Fruit fly (Drosophila melanogaster): Measurements from ENCODE around the gene CG5167.
A peak's percentile ranks its signal among the peaks of the same experiment; 100 is the strongest.

The CG5167 gene

DNA sequence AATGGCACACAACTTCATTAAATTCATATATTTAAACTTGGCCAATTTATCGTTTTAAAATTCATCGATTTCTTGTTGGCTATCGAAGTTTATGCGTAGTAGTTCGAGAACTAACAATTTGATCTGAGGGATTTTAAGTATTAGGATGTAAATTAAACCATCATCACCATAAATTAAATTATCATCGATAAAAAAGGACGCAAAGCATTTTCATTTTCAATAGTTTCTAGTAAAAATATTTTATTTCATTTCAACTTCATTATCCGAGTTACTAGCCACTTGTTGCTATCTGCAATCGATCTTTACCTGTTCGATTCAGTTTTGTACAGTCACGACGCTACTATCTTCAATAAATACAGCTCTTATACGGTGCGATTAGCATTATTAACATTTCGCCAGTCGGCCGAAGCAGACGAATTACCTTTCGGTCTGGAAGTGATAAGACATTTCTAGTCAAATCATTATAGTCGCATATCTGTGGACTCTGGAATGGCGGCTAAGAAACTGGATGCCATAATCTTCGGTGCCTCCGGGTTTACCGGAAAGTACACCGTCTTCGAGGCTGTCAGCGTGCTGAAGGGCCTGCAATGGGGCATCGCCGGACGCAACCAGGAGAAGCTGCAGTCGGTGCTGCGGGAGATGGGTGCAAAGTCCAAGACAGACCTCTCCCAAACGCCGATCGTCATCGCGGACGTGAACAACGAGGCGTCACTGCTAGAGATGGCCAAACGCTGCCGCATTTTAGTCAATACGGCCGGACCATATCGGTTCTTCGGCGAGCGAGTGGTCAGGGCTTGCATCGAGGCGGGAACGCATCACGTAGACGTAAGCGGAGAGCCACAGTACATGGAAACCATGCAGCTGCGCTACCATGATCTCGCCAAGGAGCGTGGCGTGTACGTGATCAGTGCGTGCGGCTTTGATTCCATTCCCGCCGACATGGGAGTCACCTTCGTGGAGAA lies at the start of gene CG5167:
CG5167 (plus strand) TSS at position 298 of the 962 bp plus-strand sequence.
- no peak for TF ChIP-seq CG7368 (GFP tag; optimal IDR thresholded peaks at IDR 0.05)
- no peak for TF ChIP-seq dac (GFP tag; optimal IDR thresholded peaks at IDR 0.05)
- peak; percentile 21 for TF ChIP-seq Eip93F (GFP tag; optimal IDR thresholded peaks at IDR 0.05)
- TF ChIP-seq Ets21C (GFP tag; optimal IDR thresholded peaks at IDR 0.05), result no peak
- no peak; the same call in 1 of the 2 replicates for TF ChIP-seq Gug (GFP tag; IDR thresholded peaks at IDR 0.05)
- peak; percentile 28 for TF ChIP-seq Hr39 (GFP tag; optimal IDR thresholded peaks at IDR 0.05)
- no peak for TF ChIP-seq Smox (GFP tag; optimal IDR thresholded peaks at IDR 0.05)
- TF ChIP-seq Hr38 (GFP tag; optimal IDR thresholded peaks at IDR 0.05), result no peak
- TF ChIP-seq Ets96B (tag; optimal IDR thresholded peaks at IDR 0.05), result peak; percentile 25
- TF ChIP-seq topi (GFP tag; optimal IDR thresholded peaks at IDR 0.05), result peak; percentile 24
- TF ChIP-seq acj6 (GFP tag; optimal IDR thresholded peaks at IDR 0.05), result no peak
- TF ChIP-seq CG15336 (GFP tag; IDR thresholded peaks at IDR 0.05), result peak; percentile 42; the same call in 1 of the 2 replicates
- peak; percentile 25 for TF ChIP-seq fkh (GFP tag; optimal IDR thresholded peaks at IDR 0.05)
- TF ChIP-seq svp (GFP tag), result peak; percentile 69
- peak; percentile 59 for TF ChIP-seq CG8119 (GFP tag; IDR thresholded peaks at IDR 0.05)
- TF ChIP-seq CG9139 (GFP tag; optimal IDR thresholded peaks at IDR 0.05), result peak; percentile 87
- peak; percentile 92 for TF ChIP-seq CG6276 (GFP tag; optimal IDR thresholded peaks at IDR 0.05)
- TF ChIP-seq CG1621 (tag; optimal IDR thresholded peaks at IDR 0.05), result peak; percentile 61
- peak; percentile 87 for TF ChIP-seq CG16779 (tag; optimal IDR thresholded peaks at IDR 0.05)
- peak; percentile 50 for TF ChIP-seq CG11762 (GFP tag; optimal IDR thresholded peaks at IDR 0.05; ENCODE audit: insufficient read depth)
- TF ChIP-seq CG10631 (GFP tag; optimal IDR thresholded peaks at IDR 0.05), result no peak
- TF ChIP-seq CG31627 (GFP tag; optimal IDR thresholded peaks at IDR 0.05), result peak; percentile 26
- peak; percentile 46 for TF ChIP-seq Sox102F (GFP tag; optimal IDR thresholded peaks at IDR 0.05)
- peak; percentile 87 for TF ChIP-seq Eip78C (GFP tag)
- TF ChIP-seq Blimp-1 (GFP tag; optimal IDR thresholded peaks at IDR 0.05), result no peak
- TF ChIP-seq CG6808 (GFP tag; optimal IDR thresholded peaks at IDR 0.05), result peak; percentile 76
- TF ChIP-seq lz (GFP tag; optimal IDR thresholded peaks at IDR 0.05), result peak; percentile 58
- TF ChIP-seq CG34406 (GFP tag; optimal IDR thresholded peaks at IDR 0.05), result peak; percentile 36
- TF ChIP-seq eg (GFP tag; IDR thresholded peaks at IDR 0.05), result peak; percentile 70
- TF ChIP-seq Met (GFP tag; optimal IDR thresholded peaks at IDR 0.05), result no peak
- TF ChIP-seq Sox15 (GFP tag; optimal IDR thresholded peaks at IDR 0.05), result no peak
- peak; percentile 8 for TF ChIP-seq cyc (GFP tag; optimal IDR thresholded peaks at IDR 0.05)
- TF ChIP-seq achi (GFP tag; optimal IDR thresholded peaks at IDR 0.05), result peak; percentile 32
- TF ChIP-seq fd59A (GFP tag; optimal IDR thresholded peaks at IDR 0.05), result no peak
- TF ChIP-seq CG11902 (GFP tag; optimal IDR thresholded peaks at IDR 0.05), result no peak
- peak; percentile 54 for TF ChIP-seq spab (GFP tag; optimal IDR thresholded peaks at IDR 0.05)
- TF ChIP-seq OdsH (GFP tag; optimal IDR thresholded peaks at IDR 0.05), result no peak
- TF ChIP-seq CG3919 (GFP tag; optimal IDR thresholded peaks at IDR 0.05), result peak; percentile 43
- no peak for TF ChIP-seq fd85E (GFP tag; optimal IDR thresholded peaks at IDR 0.05)
- no peak for TF ChIP-seq pdm3 (GFP tag; optimal IDR thresholded peaks at IDR 0.05)
- peak; percentile 15; the same call in 1 of the 3 replicates for TF ChIP-seq CG6163 (GFP tag; IDR thresholded peaks at IDR 0.05)
- peak; percentile 46 for TF ChIP-seq Eip75B (GFP tag; optimal IDR thresholded peaks at IDR 0.05)
- peak; percentile 63 for TF ChIP-seq esn (GFP tag; optimal IDR thresholded peaks at IDR 0.05)
- TF ChIP-seq CG10669 (GFP tag; optimal IDR thresholded peaks at IDR 0.05), result no peak
- TF ChIP-seq CG32006 (GFP tag; optimal IDR thresholded peaks at IDR 0.05), result no peak
- no peak for TF ChIP-seq CG11294 (GFP tag; IDR thresholded peaks at IDR 0.05)
- TF ChIP-seq CG8632 (GFP tag; optimal IDR thresholded peaks at IDR 0.05), result peak; percentile 20
- no peak for TF ChIP-seq CG6792 (GFP tag; optimal IDR thresholded peaks at IDR 0.05)
- peak; percentile 1 for TF ChIP-seq Hr4 (GFP tag; optimal IDR thresholded peaks at IDR 0.05)
- TF ChIP-seq Lpt (GFP tag; optimal IDR thresholded peaks at IDR 0.05), result peak; percentile 9
